Worm (Caenorhabditis elegans) whole organism, young adult: Measurements from ENCODE around the gene kbp-3.
A peak's percentile ranks its signal among the peaks of the same experiment; 100 is the strongest.

Experiments
- B0336.3 ChIP-seq: fragments of 200-800 bp; sonication (Bioruptor generic); IDR thresholded peaks from 2 replicates; pipeline ENCODE4 v1.3.6; 2022; ENCODE audit warnings: missing genetic modification characterization, missing compliant biosample characterization
- C17E4.6 ChIP-seq: fragments of 200-800 bp; sonication (Bioruptor generic); IDR thresholded peaks from 2 replicates; pipeline ENCODE4 v1.3.6; 2022; ENCODE audit warnings: missing genetic modification reagents, missing genetic modification characterization, missing compliant biosample characterization
- F23B12.7 ChIP-seq: sonication (generic microtip); optimal IDR thresholded peaks from 2 replicates; lab custom pipeline; 2017; ENCODE audit warnings: missing genetic modification characterization, mild to moderate bottlenecking, missing compliant biosample characterization, antibody characterized with exemption, moderate library complexity; ENCODE audit not compliant: insufficient read depth
- F55B11.4 ChIP-seq: sonication (generic microtip); optimal IDR thresholded peaks from 2 replicates; lab custom pipeline; 2016; ENCODE audit warnings: missing compliant biosample characterization, missing genetic modification characterization, borderline replicate concordance; ENCODE audit not compliant: insufficient read depth
- F57C9.4 ChIP-seq: sonication (generic microtip); optimal IDR thresholded peaks from 2 replicates; lab custom pipeline; 2017; ENCODE audit warnings: mild to moderate bottlenecking, missing genetic modification characterization, missing compliant biosample characterization
- K12H6.12 ChIP-seq: fragments of 200-800 bp; sonication (Bioruptor generic); optimal IDR thresholded peaks from 2 replicates; lab custom pipeline; 2018; ENCODE audit warnings: mild to moderate bottlenecking, missing genetic modification characterization, missing compliant biosample characterization
- T26A5.8 ChIP-seq: sonication (generic microtip); optimal IDR thresholded peaks from 2 replicates; lab custom pipeline; 2016; ENCODE audit warnings: missing genetic modification characterization, missing compliant biosample characterization
- Y53G8AR.9 ChIP-seq: fragments of 200-800 bp; sonication (Bioruptor generic); conservative IDR thresholded peaks from 2 replicates; pipeline ENCODE4 v1.3.6; 2022; ENCODE audit warnings: missing genetic modification reagents, missing genetic modification characterization, missing compliant biosample characterization
- ZK185.1 ChIP-seq: sonication (generic microtip); optimal IDR thresholded peaks from 2 replicates; lab custom pipeline; 2016; ENCODE audit warnings: mild to moderate bottlenecking, missing genetic modification characterization, missing compliant biosample characterization; ENCODE audit not compliant: poor library complexity, severe bottlenecking
- aptf-2 ChIP-seq: fragments of 200-800 bp; sonication (Bioruptor generic); conservative IDR thresholded peaks from 2 replicates; pipeline ENCODE4 v1.3.6; 2022; ENCODE audit warnings: missing genetic modification reagents, missing genetic modification characterization, missing compliant biosample characterization
- attf-6 ChIP-seq: fragments of 200-800 bp; sonication (Bioruptor generic); IDR thresholded peaks from 2 replicates; pipeline ENCODE4 v1.3.6; 2022; ENCODE audit warnings: missing genetic modification reagents, missing genetic modification characterization, missing compliant biosample characterization
- bed-2 ChIP-seq: fragments of 200-800 bp; sonication (Bioruptor generic); IDR thresholded peaks from 2 replicates; pipeline ENCODE4 v1.3.6; 2022; ENCODE audit warnings: missing genetic modification reagents, missing genetic modification characterization, missing compliant biosample characterization
- ceh-58 ChIP-seq: fragments of 200-800 bp; sonication (Bioruptor generic); IDR thresholded peaks from 2 replicates; pipeline ENCODE4 v1.3.6; 2022; ENCODE audit warnings: missing genetic modification characterization, missing compliant biosample characterization
- chd-7 ChIP-seq: sonication (generic microtip); optimal IDR thresholded peaks from 2 replicates; lab custom pipeline; 2016; ENCODE audit warnings: mild to moderate bottlenecking, missing genetic modification characterization, moderate library complexity, missing compliant biosample characterization
- dpff-1 ChIP-seq: sonication (generic microtip); optimal IDR thresholded peaks from 2 replicates; lab custom pipeline; 2017; ENCODE audit warnings: mild to moderate bottlenecking, missing genetic modification characterization, missing compliant biosample characterization
- efl-1 ChIP-seq: fragments of 150-350 bp; optimal IDR thresholded peaks from 2 replicates; lab custom pipeline; 2014; ENCODE audit warnings: missing biosample characterization, missing genetic modification reagents, missing genetic modification characterization
- egl-18 ChIP-seq: fragments of 200-800 bp; sonication (Bioruptor generic); IDR thresholded peaks from 2 replicates; pipeline ENCODE4 v1.3.6; 2022; ENCODE audit warnings: missing genetic modification reagents, missing genetic modification characterization, missing compliant biosample characterization
- ekl-4 ChIP-seq: fragments of 200-800 bp; sonication (Bioruptor generic); IDR thresholded peaks from 2 replicates; pipeline ENCODE4 v1.3.6; 2022; ENCODE audit warnings: missing genetic modification reagents, missing genetic modification characterization, missing compliant biosample characterization
- ets-4 ChIP-seq: fragments of 200-800 bp; sonication (Bioruptor generic); optimal IDR thresholded peaks from 2 replicates; lab custom pipeline; 2018; ENCODE audit warnings: mild to moderate bottlenecking, missing genetic modification characterization, missing compliant biosample characterization
- hrde-1 ChIP-seq: sonication (generic microtip); optimal IDR thresholded peaks from 2 replicates; lab custom pipeline; 2016; ENCODE audit warnings: missing genetic modification characterization, mild to moderate bottlenecking, missing compliant biosample characterization, moderate library complexity, missing genotype, missing genetic modification reagents, borderline replicate concordance
- lin-40 ChIP-seq: sonication (generic microtip); optimal IDR thresholded peaks from 2 replicates; lab custom pipeline; 2016; ENCODE audit warnings: missing genetic modification characterization, mild to moderate bottlenecking, missing compliant biosample characterization, missing genotype, missing genetic modification reagents
- lsl-1 ChIP-seq: fragments of 200-800 bp; sonication (Bioruptor generic); optimal IDR thresholded peaks from 2 replicates; lab custom pipeline; 2018; ENCODE audit warnings: mild to moderate bottlenecking, missing genetic modification characterization, moderate library complexity, missing compliant biosample characterization
- lsy-27 ChIP-seq: sonication (generic microtip); optimal IDR thresholded peaks from 2 replicates; lab custom pipeline; 2017; ENCODE audit warnings: missing genetic modification characterization, mild to moderate bottlenecking, missing compliant biosample characterization, antibody characterized with exemption, missing genotype, borderline replicate concordance; ENCODE audit not compliant: insufficient read depth
- madf-3 ChIP-seq: fragments of 200-800 bp; sonication (Bioruptor generic); IDR thresholded peaks from 2 replicates; pipeline ENCODE4 v1.3.6; 2022; ENCODE audit warnings: missing genetic modification reagents, missing genetic modification characterization, missing compliant biosample characterization
- mcd-1 ChIP-seq: fragments of 200-800 bp; sonication (Bioruptor generic); IDR thresholded peaks from 2 replicates; pipeline ENCODE4 v1.3.6; 2022; ENCODE audit warnings: missing genetic modification reagents, missing genetic modification characterization, missing compliant biosample characterization
- mxl-1 ChIP-seq: sonication (generic microtip); optimal IDR thresholded peaks from 2 replicates; lab custom pipeline; 2016; ENCODE audit warnings: missing genetic modification characterization, missing compliant biosample characterization
- nfyb-1 ChIP-seq: fragments of 200-800 bp; sonication (Bioruptor generic); IDR thresholded peaks from 2 replicates; pipeline ENCODE4 v1.3.6; 2022; ENCODE audit warnings: missing genetic modification reagents, missing genetic modification characterization, missing compliant biosample characterization
- nhr-120 ChIP-seq: fragments of 200-800 bp; sonication (Bioruptor generic); IDR thresholded peaks from 2 replicates; pipeline ENCODE4 v1.3.6; 2022; ENCODE audit warnings: missing genetic modification characterization, missing compliant biosample characterization
- nhr-80 ChIP-seq: sonication (generic microtip); optimal IDR thresholded peaks from 2 replicates; lab custom pipeline; 2016; ENCODE audit warnings: missing genetic modification characterization, missing compliant biosample characterization
- pbrm-1 ChIP-seq: fragments of 200-800 bp; sonication (Bioruptor generic); IDR thresholded peaks from 2 replicates; pipeline ENCODE4 v1.3.6; 2022; ENCODE audit warnings: missing genetic modification reagents, missing genetic modification characterization, missing compliant biosample characterization
- rcor-1 ChIP-seq: fragments of 200-800 bp; sonication (Bioruptor generic); IDR thresholded peaks from 2 replicates; pipeline ENCODE4 v1.3.6; 2022; ENCODE audit warnings: missing genetic modification reagents, missing genetic modification characterization, missing compliant biosample characterization
- rec-8 ChIP-seq, 2 experiments: sonication (generic microtip); optimal IDR thresholded peaks; 2 replicates each; lab custom pipeline; 2016; ENCODE audit warnings: mild to moderate bottlenecking in 2 of 2, missing genetic modification characterization in 2 of 2, missing genetic modification reagents in 2 of 2, missing genotype in 2 of 2, missing biosample characterization in 1 of 2, missing compliant biosample characterization in 1 of 2, moderate library complexity in 1 of 2
- sdz-38 ChIP-seq: sonication (generic microtip); optimal IDR thresholded peaks from 2 replicates; lab custom pipeline; 2016; ENCODE audit warnings: missing genotype, missing genetic modification characterization, missing compliant biosample characterization
- snpc-1.3 ChIP-seq: sonication (generic microtip); optimal IDR thresholded peaks from 2 replicates; lab custom pipeline; 2017; ENCODE audit warnings: missing genetic modification characterization, mild to moderate bottlenecking, missing compliant biosample characterization, antibody characterized with exemption, moderate library complexity, missing genotype, missing genetic modification reagents; ENCODE audit not compliant: insufficient read depth
- snpc-4 ChIP-seq, 5 experiments: fragments of 150-350 bp in 1 of 5; sonication (generic microtip) in 4 of 5; optimal IDR thresholded peaks; 2 replicates each; lab custom pipeline; 2014 to 2018; ENCODE audit warnings: missing genetic modification characterization in 5 of 5, missing biosample characterization in 3 of 5, antibody characterized with exemption in 2 of 5, mild to moderate bottlenecking in 2 of 5, missing compliant biosample characterization in 2 of 5, missing genotype in 2 of 5, moderate library complexity in 2 of 5, missing genetic modification reagents in 1 of 5
- sptf-2 ChIP-seq: fragments of 200-800 bp; sonication (Bioruptor generic); optimal IDR thresholded peaks from 2 replicates; lab custom pipeline; 2018; ENCODE audit warnings: mild to moderate bottlenecking, missing genetic modification characterization, missing compliant biosample characterization
- unc-62 ChIP-seq: fragments of 150-350 bp; optimal IDR thresholded peaks from 2 replicates; lab custom pipeline; 2014; ENCODE audit warnings: missing biosample characterization, missing genetic modification reagents, missing genetic modification characterization
- zfh-2 ChIP-seq: fragments of 200-800 bp; sonication (Bioruptor generic); conservative IDR thresholded peaks from 2 replicates; pipeline ENCODE4 v1.3.6; 2022; ENCODE audit warnings: missing genetic modification reagents, missing genetic modification characterization, missing compliant biosample characterization
- ztf-18 ChIP-seq: sonication (generic microtip); optimal IDR thresholded peaks from 2 replicates; lab custom pipeline; 2016; ENCODE audit warnings: missing genotype, mild to moderate bottlenecking, missing genetic modification characterization, missing compliant biosample characterization
- ztf-25 ChIP-seq: fragments of 200-800 bp; sonication (Bioruptor generic); IDR thresholded peaks from 2 replicates; pipeline ENCODE4 v1.3.6; 2022; ENCODE audit warnings: missing genetic modification reagents, missing genetic modification characterization, missing compliant biosample characterization
- ztf-3 ChIP-seq: fragments of 200-800 bp; sonication (Bioruptor generic); optimal IDR thresholded peaks from 2 replicates; lab custom pipeline; 2018; ENCODE audit warnings: mild to moderate bottlenecking, missing genetic modification characterization, missing compliant biosample characterization

The kbp-3 gene

ce11 chrII:14410768-14411167, 20.9 kb upstream of the kbp-3 start, which contains the start of gene dsb-2 (continued):
- TF ChIP-seq mxl-1 (tag; lab: Kevin White, UChicago) (no peak), rec-8 (tag; optimal IDR thresholded peaks at IDR 0.05; lab: Kevin White, UChicago) (no peak), lsl-1 (GFP tag; lab: Kevin White, UChicago) (peak; percentile 99), sptf-2 (GFP tag; lab: Kevin White, UChicago) (no peak), nhr-80 (tag; lab: Kevin White, UChicago) (no peak), ztf-18 (tag; lab: Kevin White, UChicago) (no peak), lsy-27 (tag; lab: Kevin White, UChicago) (no peak), snpc-4 (GFP tag; optimal IDR thresholded peaks at IDR 0.05; lab: Kevin White, UChicago) (peak; percentile 7), snpc-4 (tag; optimal IDR thresholded peaks at IDR 0.05; lab: Kevin White, UChicago) (peak in 1 of 4 experiments; percentile 27), rcor-1 (no peak), Y53G8AR.9 (GFP tag; lab: Robert Waterston, UW) (no peak), hrde-1 (tag; lab: Kevin White, UChicago) (no peak), sdz-38 (tag; lab: Kevin White, UChicago) (no peak), ztf-25 (no peak), F57C9.4 (tag; lab: Kevin White, UChicago) (no peak), ztf-3 (GFP tag; lab: Kevin White, UChicago) (no peak), nhr-120 (GFP tag; lab: Robert Waterston, UW) (no peak), B0336.3 (GFP tag; lab: Robert Waterston, UW) (no peak), T26A5.8 (tag; lab: Kevin White, UChicago) (no peak), pbrm-1 (GFP tag; lab: Robert Waterston, UW) (no peak), bed-2 (GFP tag; lab: Robert Waterston, UW) (no peak), egl-18 (GFP tag; lab: Robert Waterston, UW) (no peak), ets-4 (GFP tag; lab: Kevin White, UChicago) (no peak), F23B12.7 (no peak), mcd-1 (GFP tag; lab: Robert Waterston, UW) (peak; percentile 60), C17E4.6 (GFP tag; lab: Robert Waterston, UW) (no peak), attf-6 (GFP tag; lab: Robert Waterston, UW) (peak; percentile 27; the same call in 1 of the 2 replicates), K12H6.12 (no peak), snpc-1.3 (tag; lab: Kevin White, UChicago) (peak; percentile 16), nfyb-1 (GFP tag; lab: Robert Waterston, UW) (no peak), zfh-2 (no peak), unc-62 (no peak), ZK185.1 (tag; lab: Kevin White, UChicago) (no peak), F55B11.4 (tag; lab: Kevin White, UChicago) (no peak), lin-40 (tag; lab: Kevin White, UChicago) (no peak), efl-1 (GFP tag; lab: Kevin White, UChicago) (peak; percentile 58), ceh-58 (GFP tag; lab: Robert Waterston, UW) (no peak), chd-7 (no peak), dpff-1 (no peak), madf-3 (GFP tag; lab: Robert Waterston, UW) (no peak), ekl-4 (GFP tag; lab: Robert Waterston, UW) (peak; percentile 35; the same call in 1 of the 2 replicates), aptf-2 (no peak)
